Worm (Caenorhabditis elegans): ENCODE measurements around the gene F15B9.10.

- TF ChIP-seq dao-5 (tag; optimal IDR thresholded peaks at IDR 0.05) = no peak
- TF ChIP-seq W03F9.2 (tag; optimal IDR thresholded peaks at IDR 0.05) = no peak
- no peak for TF ChIP-seq him-1 (tag; optimal IDR thresholded peaks at IDR 0.05)
These were observed 11.3 kb upstream of the F15B9.10 start for ce11 chrV:13020014-13020413.
